Worm (Caenorhabditis elegans) whole organism, L2 larva: ENCODE measurements around the gene F46C5.4.

ENCODE experiments used
- C34F6.9 ChIP-seq: fragments of 150-350 bp; optimal IDR thresholded peaks from 2 replicates; lab custom pipeline; 2014; ENCODE audit warnings: missing biosample characterization, missing genetic modification characterization
- F13H6.1 ChIP-seq: sonication (generic microtip); optimal IDR thresholded peaks from 2 replicates; lab custom pipeline; 2016; ENCODE audit warnings: missing genetic modification characterization, missing compliant biosample characterization
- R02D3.7 ChIP-seq: fragments of 150-350 bp; optimal IDR thresholded peaks from 2 replicates; lab custom pipeline; 2014; ENCODE audit warnings: missing biosample characterization, missing genetic modification characterization
- Y55F3AM.14 ChIP-seq: fragments of 200-800 bp; sonication (Bioruptor generic); optimal IDR thresholded peaks from 2 replicates; lab custom pipeline; 2018; ENCODE audit warnings: mild to moderate bottlenecking, missing genetic modification characterization, missing compliant biosample characterization
- ZK546.5 ChIP-seq: sonication (generic microtip); optimal IDR thresholded peaks from 2 replicates; lab custom pipeline; 2017; ENCODE audit warnings: missing biosample characterization, missing genetic modification characterization
- alr-1 ChIP-seq: fragments of 150-350 bp; optimal IDR thresholded peaks from 2 replicates; lab custom pipeline; 2014; ENCODE audit warnings: missing biosample characterization, missing genetic modification characterization
- aly-2 ChIP-seq: fragments of 150-350 bp; optimal IDR thresholded peaks from 2 replicates; lab custom pipeline; 2014; ENCODE audit warnings: missing biosample characterization, missing genetic modification characterization
- ama-1 ChIP-seq: fragments of 150-350 bp; optimal IDR thresholded peaks from 2 replicates; lab custom pipeline; 2018; ENCODE audit warnings: inconsistent platforms
- blmp-1 ChIP-seq: sonication (generic microtip); optimal IDR thresholded peaks from 2 replicates; lab custom pipeline; 2017; ENCODE audit warnings: missing genetic modification characterization, mild to moderate bottlenecking, missing compliant biosample characterization, antibody characterized with exemption, moderate library complexity; ENCODE audit not compliant: insufficient read depth
- ceh-16 ChIP-seq: fragments of 150-350 bp; optimal IDR thresholded peaks from 2 replicates; lab custom pipeline; 2014; ENCODE audit warnings: missing biosample characterization, missing genetic modification characterization
- ceh-82 ChIP-seq: fragments of 150-350 bp; optimal IDR thresholded peaks from 2 replicates; lab custom pipeline; 2014; ENCODE audit warnings: missing biosample characterization, missing genetic modification characterization
- crh-2 ChIP-seq: sonication (generic microtip); optimal IDR thresholded peaks from 2 replicates; lab custom pipeline; 2017; ENCODE audit warnings: missing biosample characterization, missing genetic modification characterization
- dmd-4 ChIP-seq: sonication (generic microtip); optimal IDR thresholded peaks from 2 replicates; lab custom pipeline; 2017; ENCODE audit warnings: missing biosample characterization, missing genetic modification characterization
- egl-27 ChIP-seq: sonication (generic microtip); optimal IDR thresholded peaks from 3 replicates; lab custom pipeline; 2017; ENCODE audit warnings: missing biosample characterization, missing genetic modification reagents, missing genetic modification characterization
- elt-1 ChIP-seq: fragments of 150-350 bp; optimal IDR thresholded peaks from 2 replicates; lab custom pipeline; 2014; ENCODE audit warnings: missing biosample characterization, missing genetic modification characterization
- elt-3 ChIP-seq: sonication (generic microtip); optimal IDR thresholded peaks from 2 replicates; lab custom pipeline; 2017; ENCODE audit warnings: missing biosample characterization, missing genetic modification characterization
- fos-1 ChIP-seq: fragments of 150-350 bp; optimal IDR thresholded peaks from 2 replicates; lab custom pipeline; 2014; ENCODE audit warnings: missing biosample characterization, missing genetic modification characterization
- gmeb-1 ChIP-seq: fragments of 150-350 bp; optimal IDR thresholded peaks from 2 replicates; lab custom pipeline; 2014; ENCODE audit warnings: missing biosample characterization, missing genetic modification characterization
- lin-11 ChIP-seq: fragments of 150-350 bp; sonication (generic microtip); optimal IDR thresholded peaks from 2 replicates; lab custom pipeline; 2014; ENCODE audit warnings: missing biosample characterization, missing genetic modification characterization, inconsistent platforms, mixed read lengths
- lin-13 ChIP-seq: fragments of 150-350 bp; optimal IDR thresholded peaks from 2 replicates; lab custom pipeline; 2014; ENCODE audit warnings: missing biosample characterization, missing genetic modification reagents, missing genetic modification characterization
- lin-39 ChIP-seq: fragments of 150-350 bp; optimal IDR thresholded peaks from 2 replicates; lab custom pipeline; 2014; ENCODE audit warnings: missing biosample characterization, missing genetic modification reagents, missing genetic modification characterization
- lsy-2 ChIP-seq, 2 experiments: fragments of 150-350 bp in 1 of 2; sonication (generic microtip) in 1 of 2; optimal IDR thresholded peaks; 2 replicates each; lab custom pipeline; 2014 to 2017; ENCODE audit warnings: missing biosample characterization in 2 of 2, missing genetic modification characterization in 2 of 2
- mab-5 ChIP-seq: fragments of 150-350 bp; optimal IDR thresholded peaks from 2 replicates; lab custom pipeline; 2014; ENCODE audit warnings: missing biosample characterization, missing genetic modification characterization
- mbf-1 ChIP-seq: sonication (generic microtip); optimal IDR thresholded peaks from 2 replicates; lab custom pipeline; 2017; ENCODE audit warnings: missing biosample characterization, missing genetic modification characterization
- mdl-1 ChIP-seq, 2 experiments: fragments of 150-350 bp in 1 of 2; sonication (generic microtip) in 1 of 2; optimal IDR thresholded peaks; 2 replicates each; lab custom pipeline; 2017; ENCODE audit warnings: missing biosample characterization in 2 of 2, missing genetic modification characterization in 2 of 2
- nhr-10 ChIP-seq: sonication (generic microtip); optimal IDR thresholded peaks from 2 replicates; lab custom pipeline; 2017; ENCODE audit warnings: missing biosample characterization, missing genetic modification characterization
- nhr-11 ChIP-seq: fragments of 150-350 bp; optimal IDR thresholded peaks from 2 replicates; lab custom pipeline; 2014; ENCODE audit warnings: missing biosample characterization, missing genetic modification characterization
- nhr-12 ChIP-seq: fragments of 150-350 bp; optimal IDR thresholded peaks from 2 replicates; lab custom pipeline; 2014; ENCODE audit warnings: missing biosample characterization, missing genetic modification characterization
- nhr-129 ChIP-seq: fragments of 150-350 bp; optimal IDR thresholded peaks from 2 replicates; lab custom pipeline; 2014; ENCODE audit warnings: missing biosample characterization, missing genetic modification characterization
- nhr-21 ChIP-seq: fragments of 150-350 bp; optimal IDR thresholded peaks from 2 replicates; lab custom pipeline; 2014; ENCODE audit warnings: missing biosample characterization, missing genetic modification characterization
- nhr-23 ChIP-seq: fragments of 150-350 bp; optimal IDR thresholded peaks from 2 replicates; lab custom pipeline; 2014; ENCODE audit warnings: missing biosample characterization, missing genetic modification reagents, missing genetic modification characterization
- nhr-237 ChIP-seq: fragments of 150-350 bp; optimal IDR thresholded peaks from 2 replicates; lab custom pipeline; 2014; ENCODE audit warnings: missing biosample characterization, missing genetic modification characterization
- nhr-25 ChIP-seq: fragments of 150-350 bp; sonication (generic microtip); optimal IDR thresholded peaks from 3 replicates; lab custom pipeline; 2014; ENCODE audit warnings: missing biosample characterization, missing genetic modification characterization
- nhr-6 ChIP-seq: fragments of 150-350 bp; optimal IDR thresholded peaks from 2 replicates; lab custom pipeline; 2014; ENCODE audit warnings: missing biosample characterization, missing genetic modification characterization
- nhr-77 ChIP-seq: fragments of 150-350 bp; optimal IDR thresholded peaks from 2 replicates; lab custom pipeline; 2014; ENCODE audit warnings: missing biosample characterization, missing genetic modification characterization
- peb-1 ChIP-seq: fragments of 150-350 bp; optimal IDR thresholded peaks from 2 replicates; lab custom pipeline; 2014; ENCODE audit warnings: missing biosample characterization, missing genetic modification characterization
- sem-4 ChIP-seq: fragments of 150-350 bp; optimal IDR thresholded peaks from 2 replicates; lab custom pipeline; 2014; ENCODE audit warnings: missing biosample characterization, missing genetic modification reagents, missing genetic modification characterization
- skn-1 ChIP-seq: sonication (generic microtip); optimal IDR thresholded peaks from 2 replicates; lab custom pipeline; 2017; ENCODE audit warnings: missing biosample characterization, missing genetic modification characterization
- sma-3 ChIP-seq: sonication (generic microtip); optimal IDR thresholded peaks from 2 replicates; lab custom pipeline; 2016; ENCODE audit warnings: missing genetic modification reagents, missing genetic modification characterization, missing compliant biosample characterization
- sma-9 ChIP-seq, 2 experiments: fragments of 150-350 bp in 1 of 2; sonication (generic microtip) in 1 of 2; optimal IDR thresholded peaks; 2 replicates each; lab custom pipeline; 2014 to 2016; ENCODE audit warnings: missing genetic modification characterization in 2 of 2, mild to moderate bottlenecking in 1 of 2, missing biosample characterization in 1 of 2, missing compliant biosample characterization in 1 of 2, missing genetic modification reagents in 1 of 2, moderate library complexity in 1 of 2
- snpc-4 ChIP-seq: fragments of 150-350 bp; optimal IDR thresholded peaks from 2 replicates; lab custom pipeline; 2014; ENCODE audit warnings: missing biosample characterization, missing genetic modification characterization
- unc-39 ChIP-seq: fragments of 150-350 bp; optimal IDR thresholded peaks from 2 replicates; lab custom pipeline; 2014; ENCODE audit warnings: missing biosample characterization, missing genetic modification characterization
- unc-55 ChIP-seq: fragments of 150-350 bp; sonication (generic microtip); optimal IDR thresholded peaks from 3 replicates; lab custom pipeline; 2014; ENCODE audit warnings: missing biosample characterization, missing genetic modification reagents, missing genetic modification characterization
- unc-62 ChIP-seq: fragments of 150-350 bp; optimal IDR thresholded peaks from 2 replicates; lab custom pipeline; 2014; ENCODE audit warnings: missing biosample characterization, missing genetic modification reagents, missing genetic modification characterization
- zag-1 ChIP-seq: fragments of 150-350 bp; optimal IDR thresholded peaks from 2 replicates; lab custom pipeline; 2014; ENCODE audit warnings: missing biosample characterization, missing genetic modification characterization
- ztf-1 ChIP-seq: fragments of 200-800 bp; sonication (Bioruptor generic); conservative IDR thresholded peaks from 2 replicates; pipeline ENCODE4 v1.3.6; 2022; ENCODE audit warnings: missing genetic modification characterization, missing compliant biosample characterization
- ztf-11 ChIP-seq: sonication (generic microtip); optimal IDR thresholded peaks from 2 replicates; lab custom pipeline; 2017; ENCODE audit warnings: missing biosample characterization, missing genetic modification characterization
- ztf-4 ChIP-seq: fragments of 150-350 bp; optimal IDR thresholded peaks from 2 replicates; lab custom pipeline; 2014; ENCODE audit warnings: missing biosample characterization, missing genetic modification characterization

F46C5.4 gene

DNA sequence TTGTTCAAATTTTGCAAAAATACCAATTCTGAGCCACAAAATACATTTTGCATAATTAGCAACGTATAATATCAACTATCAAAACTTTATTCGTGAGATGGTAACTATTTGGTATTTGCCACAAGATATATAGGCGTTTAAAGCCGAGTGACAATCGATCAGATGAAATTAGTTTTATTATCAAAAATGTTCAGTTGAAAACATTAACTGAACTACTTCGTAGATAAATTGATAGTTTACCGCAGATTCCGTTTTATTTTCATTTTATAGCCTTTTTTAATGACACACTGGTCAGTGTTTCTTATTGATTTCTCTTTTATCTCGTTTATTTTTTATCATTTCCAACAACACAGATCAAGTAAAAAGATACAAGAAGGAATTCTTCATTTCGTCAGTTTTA, 18.7 kb upstream of the F46C5.4 start:
- TF ChIP-seq mdl-1 (tag; optimal IDR thresholded peaks at IDR 0.05; lab: Kevin White, UChicago) = no peak
- no peak for TF ChIP-seq nhr-12
- TF ChIP-seq blmp-1 (tag; lab: Kevin White, UChicago) = peak; percentile 12
- peak; percentile 31 for TF ChIP-seq crh-2 (tag; lab: Kevin White, UChicago)
- no peak for TF ChIP-seq F13H6.1 (tag; lab: Kevin White, UChicago)
- TF ChIP-seq mab-5 (tag; lab: Kevin White, UChicago) = no peak
- no peak for TF ChIP-seq nhr-237 (tag; lab: Kevin White, UChicago)
- no peak for TF ChIP-seq lin-39 (tag; lab: Kevin White, UChicago)
- no peak for TF ChIP-seq snpc-4 (tag; lab: Kevin White, UChicago)
- TF ChIP-seq nhr-21 (tag; lab: Kevin White, UChicago) = peak; percentile 85
- TF ChIP-seq egl-27 (tag; lab: Kevin White, UChicago) = no peak
- TF ChIP-seq sem-4 (tag; lab: Kevin White, UChicago) = peak; percentile 56
- TF ChIP-seq ceh-82 = no peak
- TF ChIP-seq aly-2 = no peak
- TF ChIP-seq fos-1 (tag; lab: Kevin White, UChicago) = no peak
- TF ChIP-seq ceh-16 = no peak
- no peak for TF ChIP-seq unc-55 (GFP tag; lab: Kevin White, UChicago)
- no peak for TF ChIP-seq R02D3.7 (tag; lab: Kevin White, UChicago)
- TF ChIP-seq mbf-1 (tag; lab: Kevin White, UChicago) = no peak
- no peak for TF ChIP-seq dmd-4 (tag; lab: Kevin White, UChicago)
- TF ChIP-seq elt-1 (tag; lab: Kevin White, UChicago) = no peak
- peak; percentile 51 for TF ChIP-seq sma-3 (GFP tag; lab: Kevin White, UChicago)
- TF ChIP-seq lsy-2 (tag; optimal IDR thresholded peaks at IDR 0.05; lab: Kevin White, UChicago) = peak in 1 of 2 experiments; percentile 16
- TF ChIP-seq nhr-23 (tag; lab: Kevin White, UChicago) = no peak
- TF ChIP-seq sma-9 (GFP tag; optimal IDR thresholded peaks at IDR 0.05; lab: Kevin White, UChicago) = no peak
- no peak for TF ChIP-seq sma-9 (tag; optimal IDR thresholded peaks at IDR 0.05; lab: Kevin White, UChicago)
- TF ChIP-seq unc-62 (GFP tag; lab: Kevin White, UChicago) = no peak
- no peak for TF ChIP-seq C34F6.9
- TF ChIP-seq Y55F3AM.14 (GFP tag; lab: Kevin White, UChicago) = no peak
- TF ChIP-seq nhr-129 (tag; lab: Kevin White, UChicago) = no peak
- TF ChIP-seq lin-11 (tag; lab: Kevin White, UChicago) = no peak
- no peak for TF ChIP-seq peb-1 (tag; lab: Kevin White, UChicago)
- no peak for TF ChIP-seq ZK546.5
- no peak for TF ChIP-seq lin-13 (GFP tag; lab: Kevin White, UChicago)
- TF ChIP-seq ztf-1 (GFP tag; lab: Robert Waterston, UW) = no peak
- no peak for TF ChIP-seq zag-1 (tag; lab: Kevin White, UChicago)
- no peak for TF ChIP-seq unc-39 (tag; lab: Kevin White, UChicago)
- TF ChIP-seq skn-1 (tag; lab: Kevin White, UChicago) = no peak
- TF ChIP-seq nhr-10 (tag; lab: Kevin White, UChicago) = no peak
- TF ChIP-seq ztf-11 (tag; lab: Kevin White, UChicago) = no peak
- TF ChIP-seq nhr-77 = no peak
- no peak for TF ChIP-seq elt-3 (tag; lab: Kevin White, UChicago)
- no peak for TF ChIP-seq gmeb-1 (tag; lab: Kevin White, UChicago)
- no peak for TF ChIP-seq alr-1 (tag; lab: Kevin White, UChicago)
- TF ChIP-seq ama-1 (lab: Kevin White, UChicago) = no peak
- TF ChIP-seq nhr-6 (tag; lab: Kevin White, UChicago) = no peak
- peak; percentile 59 for TF ChIP-seq nhr-25
- TF ChIP-seq nhr-11 = no peak
- TF ChIP-seq ztf-4 (tag; lab: Kevin White, UChicago) = peak; percentile 33
